Worm (Caenorhabditis elegans) whole organism, young adult: ENCODE data around the gene asp-3.

Experiments used
- T26A5.8 ChIP-seq: sonication (generic microtip); optimal IDR thresholded peaks from 2 replicates; lab custom pipeline; 2016; ENCODE audit warnings: missing genetic modification characterization, missing compliant biosample characterization
- ama-1 ChIP-seq, 3 experiments: fragments of 150-350 bp in 1 of 3; sonication (generic microtip) in 2 of 3; optimal IDR thresholded peaks; 2 replicates each; lab custom pipeline; 2014 to 2018; ENCODE audit warnings: missing biosample characterization in 2 of 3, missing genetic modification characterization in 2 of 3, missing genetic modification reagents in 2 of 3
- ceh-91 ChIP-seq: fragments of 200-800 bp; sonication (Bioruptor generic); IDR thresholded peaks from 2 replicates; pipeline ENCODE4 v1.3.6; 2022; ENCODE audit warnings: missing genetic modification reagents, missing genetic modification characterization, missing compliant biosample characterization
- hrde-1 ChIP-seq: sonication (generic microtip); optimal IDR thresholded peaks from 2 replicates; lab custom pipeline; 2016; ENCODE audit warnings: missing genetic modification characterization, mild to moderate bottlenecking, missing compliant biosample characterization, moderate library complexity, missing genotype, missing genetic modification reagents, borderline replicate concordance
- nhr-90 ChIP-seq: sonication (generic microtip); optimal IDR thresholded peaks from 2 replicates; lab custom pipeline; 2016; ENCODE audit warnings: missing genotype, mild to moderate bottlenecking, missing genetic modification characterization, missing compliant biosample characterization
- unc-62 ChIP-seq: fragments of 150-350 bp; optimal IDR thresholded peaks from 2 replicates; lab custom pipeline; 2014; ENCODE audit warnings: missing biosample characterization, missing genetic modification reagents, missing genetic modification characterization

ce11 chrX:6784181-6784580, 6.7 kb upstream of the asp-3 start, which contains the start of gene bgal-2:
- TF ChIP-seq unc-62 (GFP tag; lab: Kevin White, UChicago): no peak
- no peak for TF ChIP-seq hrde-1 (tag; lab: Kevin White, UChicago)
- TF ChIP-seq ceh-91 (GFP tag; lab: Robert Waterston, UW): no peak
- no peak for TF ChIP-seq nhr-90 (tag; lab: Kevin White, UChicago)
- TF ChIP-seq ama-1 (optimal IDR thresholded peaks at IDR 0.05; lab: Kevin White, UChicago): no peak
- TF ChIP-seq ama-1 (GFP tag; optimal IDR thresholded peaks at IDR 0.05; lab: Kevin White, UChicago): no peak
- no peak for TF ChIP-seq T26A5.8
